Worm (Caenorhabditis elegans) whole organism, early embryonic: ENCODE data around the gene F08C6.18.

Experiments
- B0310.2 ChIP-seq: sonication (generic microtip); optimal IDR thresholded peaks from 2 replicates; lab custom pipeline; 2016; ENCODE audit warnings: mild to moderate bottlenecking, missing genetic modification characterization, missing compliant biosample characterization
- F13C5.2 ChIP-seq: sonication (generic microtip); optimal IDR thresholded peaks from 2 replicates; lab custom pipeline; 2017; ENCODE audit warnings: mild to moderate bottlenecking, missing genetic modification characterization, inconsistent platforms, missing compliant biosample characterization
- aly-1 ChIP-seq: sonication (generic microtip); optimal IDR thresholded peaks from 2 replicates; lab custom pipeline; 2016; ENCODE audit warnings: missing genetic modification characterization, missing compliant biosample characterization
- ama-1 ChIP-seq: fragments of 150-350 bp; optimal IDR thresholded peaks from 2 replicates; lab custom pipeline; 2014
- ceh-13 ChIP-seq: fragments of 200-800 bp; sonication (Bioruptor generic); optimal IDR thresholded peaks from 2 replicates; lab custom pipeline; 2018; ENCODE audit warnings: mild to moderate bottlenecking, missing genetic modification characterization, missing compliant biosample characterization
- ceh-36 ChIP-seq: sonication (generic microtip); optimal IDR thresholded peaks from 2 replicates; lab custom pipeline; 2016; ENCODE audit warnings: missing genetic modification characterization, inconsistent platforms, missing compliant biosample characterization
- ets-7 ChIP-seq: sonication (generic microtip); optimal IDR thresholded peaks from 2 replicates; lab custom pipeline; 2016; ENCODE audit warnings: missing genotype, missing genetic modification characterization, missing compliant biosample characterization
- flt-1 ChIP-seq: fragments of 200-800 bp; sonication (Bioruptor generic); IDR thresholded peaks from 2 replicates; pipeline ENCODE4 v1.3.6; 2022; ENCODE audit warnings: missing genetic modification characterization, missing compliant biosample characterization
- hmbx-1 ChIP-seq: sonication (generic microtip); optimal IDR thresholded peaks from 2 replicates; lab custom pipeline; 2016; ENCODE audit warnings: mild to moderate bottlenecking, missing genetic modification characterization, missing compliant biosample characterization
- hmg-4 ChIP-seq: fragments of 200-800 bp; sonication (Bioruptor generic); optimal IDR thresholded peaks from 2 replicates; lab custom pipeline; 2018; ENCODE audit warnings: mild to moderate bottlenecking, missing genetic modification characterization, missing compliant biosample characterization
- hnd-1 ChIP-seq: sonication (generic microtip); optimal IDR thresholded peaks from 2 replicates; lab custom pipeline; 2016; ENCODE audit warnings: missing genetic modification characterization, missing compliant biosample characterization
- pes-1 ChIP-seq: fragments of 200-800 bp; sonication (Bioruptor generic); IDR thresholded peaks from 2 replicates; pipeline ENCODE4 v1.3.6; 2022; ENCODE audit warnings: missing genetic modification reagents, missing genetic modification characterization, missing compliant biosample characterization
- scrt-1 ChIP-seq: fragments of 200-800 bp; sonication (Bioruptor generic); IDR thresholded peaks from 2 replicates; pipeline ENCODE4 v1.3.6; 2022; ENCODE audit warnings: missing genetic modification characterization, missing compliant biosample characterization
- sea-1 ChIP-seq: fragments of 200-800 bp; sonication (Bioruptor generic); conservative IDR thresholded peaks from 2 replicates; pipeline ENCODE4 v1.3.6; 2022; ENCODE audit warnings: missing genetic modification characterization, missing compliant biosample characterization
- tbx-11 ChIP-seq: fragments of 200-800 bp; sonication (Bioruptor generic); IDR thresholded peaks from 2 replicates; pipeline ENCODE4 v1.3.6; 2022; ENCODE audit warnings: missing genetic modification characterization, missing compliant biosample characterization
- tbx-37 ChIP-seq: fragments of 200-800 bp; sonication (Bioruptor generic); conservative IDR thresholded peaks from 2 replicates; pipeline ENCODE4 v1.3.6; 2022; ENCODE audit warnings: missing genetic modification reagents, missing genetic modification characterization, missing compliant biosample characterization
- tra-4 ChIP-seq: sonication (generic microtip); optimal IDR thresholded peaks from 2 replicates; lab custom pipeline; 2017; ENCODE audit warnings: missing genetic modification characterization, missing compliant biosample characterization

F08C6.18 gene

ce11 chrX:7565005-7565404 is 8.4 kb downstream of the F08C6.18 start, which contains the start of gene vps-52:
Gene vps-52, plus strand, starts transcription at chrX:7565323.
- TF ChIP-seq scrt-1 (GFP tag; lab: Robert Waterston, UW) (no peak), ets-7 (tag; lab: Kevin White, UChicago) (no peak), tbx-37 (no peak), ceh-36 (tag; lab: Kevin White, UChicago) (no peak), pes-1 (GFP tag; lab: Robert Waterston, UW) (no peak), tra-4 (tag; lab: Kevin White, UChicago) (no peak), B0310.2 (no peak), ceh-13 (GFP tag; lab: Kevin White, UChicago) (no peak), ama-1 (no peak), sea-1 (GFP tag; lab: Robert Waterston, UW) (no peak), flt-1 (GFP tag; lab: Robert Waterston, UW) (no peak), hnd-1 (tag; lab: Kevin White, UChicago) (no peak), hmg-4 (no peak), hmbx-1 (tag; lab: Kevin White, UChicago) (no peak), tbx-11 (GFP tag; lab: Robert Waterston, UW) (no peak)

ce11 chrX:7563425-7563824 is 10.0 kb downstream of the F08C6.18 start:
- TF ChIP-seq hmg-4, result no peak
- no peak for TF ChIP-seq scrt-1 (GFP tag; lab: Robert Waterston, UW)
- TF ChIP-seq tbx-37, result no peak
- TF ChIP-seq B0310.2, result no peak
- no peak for TF ChIP-seq ceh-36 (tag; lab: Kevin White, UChicago)
- TF ChIP-seq hmbx-1 (tag; lab: Kevin White, UChicago), result no peak
- TF ChIP-seq aly-1 (tag; lab: Kevin White, UChicago), result no peak
- TF ChIP-seq ceh-13 (GFP tag; lab: Kevin White, UChicago), result no peak
- no peak for TF ChIP-seq ets-7 (tag; lab: Kevin White, UChicago)
- TF ChIP-seq F13C5.2, result no peak
- TF ChIP-seq flt-1 (GFP tag; lab: Robert Waterston, UW), result no peak
- TF ChIP-seq ama-1, result no peak
- no peak for TF ChIP-seq hnd-1 (tag; lab: Kevin White, UChicago)

DNA sequence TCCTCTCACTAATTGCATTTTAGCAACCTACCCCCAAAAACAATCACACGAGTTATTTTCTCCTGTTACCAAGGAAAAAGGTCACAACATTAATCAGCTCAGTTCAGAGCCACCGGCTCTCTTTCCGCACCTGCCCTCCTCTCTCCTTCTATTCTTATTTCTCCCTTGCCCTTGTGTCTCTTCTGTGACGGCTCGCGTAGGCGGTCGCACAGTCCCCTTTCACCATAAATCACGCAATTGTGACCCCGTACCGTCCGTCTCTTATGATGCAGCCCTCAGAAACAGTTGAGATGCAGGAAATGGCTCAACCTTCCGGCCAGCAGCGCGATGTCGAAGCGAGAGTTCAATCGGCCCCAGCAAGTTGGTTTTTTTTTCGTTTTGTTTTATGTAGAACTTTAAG is 10.8 kb downstream of the F08C6.18 start, which contains the start of gene sto-1:
TSS of gene sto-1 (plus strand) at position 200 of the 400 bp plus-strand sequence.
- no peak for TF ChIP-seq F13C5.2
- TF ChIP-seq scrt-1 (GFP tag; lab: Robert Waterston, UW), result no peak
- TF ChIP-seq hmg-4, result peak; percentile 74
- peak; percentile 73 for TF ChIP-seq aly-1 (tag; lab: Kevin White, UChicago)
- peak; percentile 41 for TF ChIP-seq ets-7 (tag; lab: Kevin White, UChicago)
- no peak for TF ChIP-seq hmbx-1 (tag; lab: Kevin White, UChicago)

DNA sequence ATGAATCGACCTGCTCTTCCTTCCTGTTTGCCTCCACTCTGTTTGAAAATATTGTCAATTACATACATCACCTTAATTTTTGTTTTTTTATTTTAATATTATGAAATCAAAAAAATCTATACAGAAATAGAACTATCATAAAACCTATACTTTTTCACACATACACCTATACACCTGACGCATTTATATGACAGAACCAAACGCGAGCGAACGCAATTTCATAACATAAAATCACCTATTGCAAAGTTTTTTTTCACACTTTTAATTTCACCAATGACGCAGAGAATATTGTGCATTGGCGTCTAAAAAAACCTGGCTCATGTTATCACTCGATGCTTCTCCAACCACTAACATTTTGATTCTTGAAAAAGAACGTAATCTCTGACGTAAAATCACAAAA is 11.5 kb downstream of the F08C6.18 start:
- no peak for TF ChIP-seq tbx-37
- TF ChIP-seq hnd-1 (tag; lab: Kevin White, UChicago), result no peak
- no peak for TF ChIP-seq ceh-36 (tag; lab: Kevin White, UChicago)
- no peak for TF ChIP-seq ceh-13 (GFP tag; lab: Kevin White, UChicago)
- no peak for TF ChIP-seq tra-4 (tag; lab: Kevin White, UChicago)
- no peak for TF ChIP-seq flt-1 (GFP tag; lab: Robert Waterston, UW)
- TF ChIP-seq hmbx-1 (tag; lab: Kevin White, UChicago), result no peak
- TF ChIP-seq ets-7 (tag; lab: Kevin White, UChicago), result no peak

ce11 chrX:7558928-7559455 is 14.4 kb downstream of the F08C6.18 start, which contains the start of the genes PDB1.1 and F08C6.5:
Gene PDB1.1, minus strand, starts transcription at chrX:7559085.
Gene F08C6.5, plus strand, starts transcription at chrX:7559405.
- no peak for TF ChIP-seq ets-7 (tag; lab: Kevin White, UChicago)
- TF ChIP-seq pes-1 (GFP tag; lab: Robert Waterston, UW), result no peak
- no peak for TF ChIP-seq hmbx-1 (tag; lab: Kevin White, UChicago)
- no peak for TF ChIP-seq ama-1
- TF ChIP-seq tbx-11 (GFP tag; lab: Robert Waterston, UW), result no peak
- TF ChIP-seq ceh-36 (tag; lab: Kevin White, UChicago), result no peak
- TF ChIP-seq ceh-13 (GFP tag; lab: Kevin White, UChicago), result no peak
- no peak for TF ChIP-seq flt-1 (GFP tag; lab: Robert Waterston, UW)
- TF ChIP-seq sea-1 (GFP tag; lab: Robert Waterston, UW), result no peak
- no peak for TF ChIP-seq B0310.2
- no peak for TF ChIP-seq hnd-1 (tag; lab: Kevin White, UChicago)
- TF ChIP-seq tbx-37, result no peak
- no peak for TF ChIP-seq tra-4 (tag; lab: Kevin White, UChicago)
- TF ChIP-seq scrt-1 (GFP tag; lab: Robert Waterston, UW), result no peak
- no peak for TF ChIP-seq aly-1 (tag; lab: Kevin White, UChicago)
- TF ChIP-seq F13C5.2, result no peak
- no peak for TF ChIP-seq hmg-4

DNA sequence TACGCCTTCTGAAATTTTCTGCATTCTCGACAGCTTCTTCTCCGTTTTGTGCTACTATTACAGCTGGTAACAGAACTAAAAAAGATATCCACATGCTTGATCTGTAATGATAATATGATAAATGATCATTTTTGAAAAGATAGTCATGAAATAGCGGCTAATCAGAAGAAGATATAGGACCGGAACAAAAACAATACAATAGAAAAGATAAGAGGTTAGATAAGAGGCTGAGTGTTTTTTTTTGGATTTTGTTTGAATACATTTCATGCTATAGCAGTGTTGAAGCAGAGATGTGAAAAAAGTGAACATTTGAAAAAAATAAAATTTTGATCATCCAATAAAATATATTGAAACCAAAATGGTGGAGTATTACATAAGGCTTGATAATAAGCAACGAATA is 19.1 kb downstream of the F08C6.18 start, which contains the start of gene F46C8.8:
TSS of gene F46C8.8 (minus strand) at position 101 of the 400 bp plus-strand sequence.
- no peak for TF ChIP-seq scrt-1 (GFP tag; lab: Robert Waterston, UW)

- TF ChIP-seq pes-1 (GFP tag; lab: Robert Waterston, UW) (no peak), flt-1 (GFP tag; lab: Robert Waterston, UW) (no peak), scrt-1 (GFP tag; lab: Robert Waterston, UW) (no peak), hmbx-1 (tag; lab: Kevin White, UChicago) (no peak), B0310.2 (no peak), ets-7 (tag; lab: Kevin White, UChicago) (no peak), tbx-37 (no peak), F13C5.2 (no peak), hnd-1 (tag; lab: Kevin White, UChicago) (no peak), ama-1 (no peak), sea-1 (GFP tag; lab: Robert Waterston, UW) (no peak), tbx-11 (GFP tag; lab: Robert Waterston, UW) (no peak), ceh-13 (GFP tag; lab: Kevin White, UChicago) (no peak), hmg-4 (no peak), aly-1 (tag; lab: Kevin White, UChicago) (no peak), ceh-36 (tag; lab: Kevin White, UChicago) (no peak), tra-4 (tag; lab: Kevin White, UChicago) (no peak)
These were observed 20.1 kb downstream of the F08C6.18 start for ce11 chrX:7553331-7553730.
